Worm (Caenorhabditis elegans) whole organism, L2 larva: ENCODE data around the gene C36E8.6.

ENCODE experiments used
- alr-1 ChIP-seq: fragments of 150-350 bp; optimal IDR thresholded peaks from 2 replicates; lab custom pipeline; 2014; ENCODE audit warnings: missing biosample characterization, missing genetic modification characterization
- ama-1 ChIP-seq: fragments of 150-350 bp; optimal IDR thresholded peaks from 2 replicates; lab custom pipeline; 2018; ENCODE audit warnings: inconsistent platforms
- ceh-16 ChIP-seq: fragments of 150-350 bp; optimal IDR thresholded peaks from 2 replicates; lab custom pipeline; 2014; ENCODE audit warnings: missing biosample characterization, missing genetic modification characterization
- egl-27 ChIP-seq: sonication (generic microtip); optimal IDR thresholded peaks from 3 replicates; lab custom pipeline; 2017; ENCODE audit warnings: missing biosample characterization, missing genetic modification reagents, missing genetic modification characterization
- mab-5 ChIP-seq: fragments of 150-350 bp; optimal IDR thresholded peaks from 2 replicates; lab custom pipeline; 2014; ENCODE audit warnings: missing biosample characterization, missing genetic modification characterization
- nhr-10 ChIP-seq: sonication (generic microtip); optimal IDR thresholded peaks from 2 replicates; lab custom pipeline; 2017; ENCODE audit warnings: missing biosample characterization, missing genetic modification characterization
- nhr-21 ChIP-seq: fragments of 150-350 bp; optimal IDR thresholded peaks from 2 replicates; lab custom pipeline; 2014; ENCODE audit warnings: missing biosample characterization, missing genetic modification characterization
- snpc-4 ChIP-seq: fragments of 150-350 bp; optimal IDR thresholded peaks from 2 replicates; lab custom pipeline; 2014; ENCODE audit warnings: missing biosample characterization, missing genetic modification characterization
- unc-62 ChIP-seq: fragments of 150-350 bp; optimal IDR thresholded peaks from 2 replicates; lab custom pipeline; 2014; ENCODE audit warnings: missing biosample characterization, missing genetic modification reagents, missing genetic modification characterization

DNA sequence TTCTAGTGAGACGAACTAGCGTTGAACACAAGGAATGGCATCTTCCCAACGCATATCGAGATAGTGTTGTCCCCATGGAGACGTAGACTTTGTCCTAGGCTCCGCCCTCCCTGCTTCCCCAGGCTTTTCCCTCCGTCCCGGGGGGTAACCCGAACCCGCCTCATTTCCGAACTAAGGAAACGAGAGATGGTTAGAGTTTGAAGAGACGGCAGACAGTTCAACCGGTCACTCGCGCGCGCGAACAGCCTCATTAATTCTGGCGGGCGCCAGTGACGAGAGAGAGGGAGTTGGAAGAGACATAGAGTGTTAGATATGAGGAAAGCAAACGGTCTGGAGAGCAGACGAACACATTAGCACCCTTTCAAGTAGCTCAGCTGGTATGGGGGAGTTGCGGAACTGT is 49.5 kb downstream of the C36E8.6 start:
- TF ChIP-seq ama-1 (lab: Kevin White, UChicago): no peak
- no peak for TF ChIP-seq ceh-16
- TF ChIP-seq snpc-4 (tag; lab: Kevin White, UChicago): no peak
- TF ChIP-seq nhr-10 (tag; lab: Kevin White, UChicago): no peak
- no peak for TF ChIP-seq mab-5 (tag; lab: Kevin White, UChicago)
- TF ChIP-seq alr-1 (tag; lab: Kevin White, UChicago): no peak
- TF ChIP-seq egl-27 (tag; lab: Kevin White, UChicago): no peak
- no peak for TF ChIP-seq unc-62
- no peak for TF ChIP-seq nhr-21 (tag; lab: Kevin White, UChicago)
